Fruit fly (Drosophila melanogaster): ENCODE data around the gene Myo61F.
A peak's percentile ranks its signal among the peaks of the same experiment; 100 is the strongest.

The Myo61F gene

dm6 chr3L:1342133-1342580 lies 23.9 kb downstream of the Myo61F start, which contains the start of gene indra (continued):
- TF ChIP-seq Sox100B (GFP tag; optimal IDR thresholded peaks at IDR 0.05) (no peak), pfk (GFP tag; optimal IDR thresholded peaks at IDR 0.05) (no peak), Ets65A (GFP tag) (peak; percentile 85), CG7963 (GFP tag; IDR thresholded peaks at IDR 0.05; ENCODE audit: partially characterized antibody) (peak; percentile 27; the same call in 1 of the 3 replicates), maf-S (GFP tag; optimal IDR thresholded peaks at IDR 0.05) (no peak), Aef1 (GFP tag; IDR thresholded peaks at IDR 0.05) (peak; percentile 38; the same call in 1 of the 3 replicates), pan (optimal IDR thresholded peaks at IDR 0.05) (no peak), pan (GFP tag; optimal IDR thresholded peaks at IDR 0.05 in 1 of 2, IDR thresholded peaks at IDR 0.05 in 1 of 2) (no peak), crp (GFP tag; optimal IDR thresholded peaks at IDR 0.05) (no peak), sim (GFP tag; IDR thresholded peaks at IDR 0.05) (no peak), CG31388 (GFP tag; optimal IDR thresholded peaks at IDR 0.05) (no peak), CG10565 (GFP tag; optimal IDR thresholded peaks at IDR 0.05) (no peak), ab (GFP tag; optimal IDR thresholded peaks at IDR 0.05) (peak; percentile 21), CG34376 (GFP tag; optimal IDR thresholded peaks at IDR 0.05) (no peak), Hmx (GFP tag; optimal IDR thresholded peaks at IDR 0.05) (no peak), NFAT (GFP tag; IDR thresholded peaks at IDR 0.05) (no peak), Stat92E (GFP tag; optimal IDR thresholded peaks at IDR 0.05) (no peak), ac (GFP tag; optimal IDR thresholded peaks at IDR 0.05) (no peak), Lhr (GFP tag; optimal IDR thresholded peaks at IDR 0.05) (peak; percentile 33), Opbp (GFP tag; IDR thresholded peaks at IDR 0.05; ENCODE audit: partially characterized antibody) (peak; percentile 71; the same call in 2 of the 3 replicates), ERR (GFP tag; optimal IDR thresholded peaks at IDR 0.05) (peak; percentile 62), Doc2 (GFP tag; IDR thresholded peaks at IDR 0.05) (no peak), CG4730 (GFP tag; IDR thresholded peaks at IDR 0.05) (no peak), lab (GFP tag; optimal IDR thresholded peaks at IDR 0.05) (no peak), btn (GFP tag; optimal IDR thresholded peaks at IDR 0.05) (no peak), CG8765 (GFP tag; IDR thresholded peaks at IDR 0.05) (no peak), NC2α (GFP tag; optimal IDR thresholded peaks at IDR 0.05) (no peak), Rx (GFP tag; IDR thresholded peaks at IDR 0.05) (0 out of 2 replicates have a peak, but pooled peaks have one; percentile 24), CG5180 (GFP tag; optimal IDR thresholded peaks at IDR 0.05) (no peak), hb (GFP tag; IDR thresholded peaks at IDR 0.05; ENCODE audit: partially characterized antibody) (no peak), CG32767 (GFP tag; IDR thresholded peaks at IDR 0.05) (no peak), CG18262 (tag; optimal IDR thresholded peaks at IDR 0.05) (peak; percentile 45), sima (GFP tag; optimal IDR thresholded peaks at IDR 0.05) (no peak), Dbx (GFP tag; IDR thresholded peaks at IDR 0.05) (peak; percentile 46; the same call in 1 of the 3 replicates), CG14014 (GFP tag; IDR thresholded peaks at IDR 0.05) (peak; percentile 57; the same call in 1 of the 2 replicates), GATAe (GFP tag; conservative IDR thresholded peaks at IDR 0.05) (no peak), fd102C (GFP tag; optimal IDR thresholded peaks at IDR 0.05) (no peak), MBD-R2 (GFP tag; IDR thresholded peaks at IDR 0.05) (peak; percentile 65), Meics (GFP tag; optimal IDR thresholded peaks at IDR 0.05) (no peak), peb (GFP tag; IDR thresholded peaks at IDR 0.05) (no peak), CG9609 (GFP tag; optimal IDR thresholded peaks at IDR 0.05) (peak; percentile 61), CG16813 (GFP tag; IDR thresholded peaks at IDR 0.05; ENCODE audit: partially characterized antibody) (peak; percentile 60), ind (GFP tag; optimal IDR thresholded peaks at IDR 0.05) (peak; percentile 56), CG14050 (GFP tag; IDR thresholded peaks at IDR 0.05) (no peak), CG8388 (GFP tag; optimal IDR thresholded peaks at IDR 0.05) (no peak), CrebB (tag; optimal IDR thresholded peaks at IDR 0.05) (peak; percentile 10), Fer2 (tag; optimal IDR thresholded peaks at IDR 0.05) (no peak), gcm2 (GFP tag; optimal IDR thresholded peaks at IDR 0.05) (no peak), CG18619 (GFP tag; optimal IDR thresholded peaks at IDR 0.05) (peak; percentile 28), PHDP (tag; optimal IDR thresholded peaks at IDR 0.05) (peak; percentile 64), CG8359 (GFP tag; optimal IDR thresholded peaks at IDR 0.05; ENCODE audit: borderline replicate concordance) (no peak)

Data from whole organism, embryonic.